Fruit fly (Drosophila melanogaster): ENCODE measurements around the gene Gal.

Gene Gal

dm6 chr2L:5988115-5989092, 18.2 kb downstream of the Gal start (continued):
- no peak for TF ChIP-seq cwo (GFP tag; optimal IDR thresholded peaks at IDR 0.05)
- no peak for TF ChIP-seq Nf-YC (tag; optimal IDR thresholded peaks at IDR 0.05)
- no peak for TF ChIP-seq CG12155 (GFP tag; optimal IDR thresholded peaks at IDR 0.05)
- TF ChIP-seq ara (GFP tag; IDR thresholded peaks at IDR 0.05) = 0 out of 2 replicates have a peak, but pooled peaks have one; percentile 31
- TF ChIP-seq fu2 (GFP tag; optimal IDR thresholded peaks at IDR 0.05) = no peak
- TF ChIP-seq gsb-n (tag; optimal IDR thresholded peaks at IDR 0.05) = no peak
- no peak for TF ChIP-seq CG10462 (GFP tag; optimal IDR thresholded peaks at IDR 0.05)
- TF ChIP-seq Xrp1 (GFP tag; IDR thresholded peaks at IDR 0.05) = no peak
- peak; percentile 80 for TF ChIP-seq grn (GFP tag; optimal IDR thresholded peaks at IDR 0.05)
- TF ChIP-seq Hmr (GFP tag; optimal IDR thresholded peaks at IDR 0.05) = no peak
- no peak for TF ChIP-seq Blimp-1 (GFP tag; optimal IDR thresholded peaks at IDR 0.05)
- TF ChIP-seq cato (GFP tag; optimal IDR thresholded peaks at IDR 0.05; ENCODE audit: borderline replicate concordance) = no peak
- no peak for TF ChIP-seq chn (GFP tag; optimal IDR thresholded peaks at IDR 0.05)
- TF ChIP-seq CG14965 (GFP tag; optimal IDR thresholded peaks at IDR 0.05; ENCODE audit: borderline replicate concordance) = no peak
- TF ChIP-seq fd96Cb (tag; optimal IDR thresholded peaks at IDR 0.05) = no peak
- TF ChIP-seq CG7271 (tag; optimal IDR thresholded peaks at IDR 0.05) = no peak
- no peak for TF ChIP-seq Jarid2 (GFP tag; optimal IDR thresholded peaks at IDR 0.05)
- TF ChIP-seq CG8359 (GFP tag; optimal IDR thresholded peaks at IDR 0.05; ENCODE audit: borderline replicate concordance) = no peak
- TF ChIP-seq pros (GFP tag; optimal IDR thresholded peaks at IDR 0.05) = no peak
- no peak for TF ChIP-seq CG2116 (GFP tag; optimal IDR thresholded peaks at IDR 0.05)
- TF ChIP-seq CG14710 (tag; optimal IDR thresholded peaks at IDR 0.05) = no peak
- TF ChIP-seq shn (GFP tag; optimal IDR thresholded peaks at IDR 0.05) = no peak
- no peak for TF ChIP-seq CG30020 (tag; optimal IDR thresholded peaks at IDR 0.05)
- peak; percentile 78 for TF ChIP-seq exex (tag; optimal IDR thresholded peaks at IDR 0.05)
- no peak for TF ChIP-seq cad (GFP tag; optimal IDR thresholded peaks at IDR 0.05)
- TF ChIP-seq CG7556 (GFP tag; optimal IDR thresholded peaks at IDR 0.05) = no peak
- TF ChIP-seq seq (GFP tag; IDR thresholded peaks at IDR 0.05) = no peak
- no peak for TF ChIP-seq Ada2b (GFP tag; IDR thresholded peaks at IDR 0.05)
- TF ChIP-seq slp2 (GFP tag; optimal IDR thresholded peaks at IDR 0.05) = no peak
- no peak for TF ChIP-seq Camta (GFP tag; optimal IDR thresholded peaks at IDR 0.05)
- no peak for TF ChIP-seq CG17829 (tag; optimal IDR thresholded peaks at IDR 0.05)
- TF ChIP-seq CHES-1-like (GFP tag; optimal IDR thresholded peaks at IDR 0.05) = no peak
- peak; percentile 98 for TF ChIP-seq Hey (tag; optimal IDR thresholded peaks at IDR 0.05)
- TF ChIP-seq CG6254 (GFP tag; optimal IDR thresholded peaks at IDR 0.05) = no peak
- TF ChIP-seq Ets65A (GFP tag) = peak; percentile 61
- TF ChIP-seq CG2889 (GFP tag; IDR thresholded peaks at IDR 0.05) = no peak
- no peak for TF ChIP-seq Max (GFP tag; optimal IDR thresholded peaks at IDR 0.05)
- no peak for TF ChIP-seq ssp (GFP tag; IDR thresholded peaks at IDR 0.05)
- no peak for TF ChIP-seq Rfx (GFP tag; IDR thresholded peaks at IDR 0.05)
- peak; percentile 36 for TF ChIP-seq CG34376 (GFP tag; optimal IDR thresholded peaks at IDR 0.05)
- no peak for TF ChIP-seq pnt (GFP tag; optimal IDR thresholded peaks at IDR 0.05)
- TF ChIP-seq Adf1 (GFP tag; IDR thresholded peaks at IDR 0.05) = no peak
- TF ChIP-seq CG4854 (GFP tag; optimal IDR thresholded peaks at IDR 0.05) = no peak
- no peak for TF ChIP-seq h (optimal IDR thresholded peaks at IDR 0.05)
- TF ChIP-seq CG11398 (GFP tag; optimal IDR thresholded peaks at IDR 0.05) = no peak
- no peak for TF ChIP-seq Poxn (GFP tag; IDR thresholded peaks at IDR 0.05)
- TF ChIP-seq CG2712 (tag; optimal IDR thresholded peaks at IDR 0.05) = no peak
- TF ChIP-seq CG10147 (GFP tag; optimal IDR thresholded peaks at IDR 0.05) = no peak
- no peak for TF ChIP-seq kni (GFP tag; optimal IDR thresholded peaks at IDR 0.05)

Data from whole organism, embryonic.